Worm (Caenorhabditis elegans): Measurements from ENCODE around the gene spe-42.
A peak's percentile ranks its signal among the peaks of the same experiment; 100 is the strongest.

spe-42 gene

ce11 chrV:11777846-11778245, 41.0 kb upstream of the spe-42 start:
- TF ChIP-seq nhr-19 (GFP tag; conservative IDR thresholded peaks at IDR 0.05) (0 out of 2 replicates have a peak, but pooled peaks have one; percentile 12), nhr-71 (tag; optimal IDR thresholded peaks at IDR 0.05) (peak; percentile 48), lin-14 (GFP tag; optimal IDR thresholded peaks at IDR 0.05) (peak; percentile 81), elt-3 (tag; optimal IDR thresholded peaks at IDR 0.05) (peak in 5 of 6 experiments; percentile 5 to 57 (median 11)), egl-13 (tag; optimal IDR thresholded peaks at IDR 0.05) (no peak), unc-30 (tag; optimal IDR thresholded peaks at IDR 0.05) (no peak), lin-35 (GFP tag; optimal IDR thresholded peaks at IDR 0.05) (peak in 1 of 2 experiments; percentile 18), fkh-10 (GFP tag; optimal IDR thresholded peaks at IDR 0.05) (no peak), nhr-20 (tag; optimal IDR thresholded peaks at IDR 0.05) (peak; percentile 54), mef-2 (tag; optimal IDR thresholded peaks at IDR 0.05) (no peak), nhr-85 (tag) (peak; percentile 77), lsy-2 (tag; optimal IDR thresholded peaks at IDR 0.05) (peak in 1 of 2 experiments; percentile 37), ztf-11 (tag; optimal IDR thresholded peaks at IDR 0.05) (no peak), mdl-1 (tag; optimal IDR thresholded peaks at IDR 0.05) (peak in 1 of 2 experiments; percentile 26), ama-1 (optimal IDR thresholded peaks at IDR 0.05) (no peak), aly-2 (tag; optimal IDR thresholded peaks at IDR 0.05) (no peak), mep-1 (tag; optimal IDR thresholded peaks at IDR 0.05) (peak; percentile 20), pag-3 (tag; optimal IDR thresholded peaks at IDR 0.05; ENCODE audit: borderline replicate concordance, insufficient read depth) (peak; percentile 92), snu-23 (GFP tag; optimal IDR thresholded peaks at IDR 0.05) (peak; percentile 45), blmp-1 (tag; optimal IDR thresholded peaks at IDR 0.05) (peak; percentile 69), fkh-4 (tag; optimal IDR thresholded peaks at IDR 0.05; ENCODE audit: borderline replicate concordance) (no peak)

- TF ChIP-seq sup-37 (GFP tag; optimal IDR thresholded peaks at IDR 0.05), result no peak
- no peak for TF ChIP-seq fos-1 (tag; optimal IDR thresholded peaks at IDR 0.05)
- no peak for TF ChIP-seq ztf-11 (tag; optimal IDR thresholded peaks at IDR 0.05)
- no peak for TF ChIP-seq nhr-28 (tag; optimal IDR thresholded peaks at IDR 0.05)
Observed at ce11 chrV:11776538-11776937, 39.7 kb upstream of the spe-42 start, which contains the start of gene F55A11.6. F55A11.6 (plus strand) TSS chrV:11776838.

DNA sequence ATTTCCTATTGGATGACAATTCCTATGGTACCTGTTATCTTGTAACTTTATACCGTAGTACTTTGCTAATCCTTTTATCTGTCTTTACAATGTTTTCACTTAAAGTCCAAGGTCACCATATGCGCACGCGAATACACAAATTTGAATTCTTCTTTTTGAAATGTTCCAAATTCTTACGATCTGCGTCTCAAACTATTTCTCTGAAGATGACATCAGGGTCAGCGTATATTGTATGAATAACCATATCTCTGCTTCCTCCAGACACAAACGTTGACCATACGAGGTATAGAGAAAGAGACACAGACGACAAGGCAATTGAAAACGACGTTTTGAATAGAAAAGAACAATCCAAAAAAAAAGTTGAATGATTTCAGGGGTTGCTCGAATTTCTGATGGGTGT, 37.1 kb upstream of the spe-42 start:
- TF ChIP-seq lsy-2 (tag; optimal IDR thresholded peaks at IDR 0.05) (peak in 1 of 2 experiments; percentile 40), lin-14 (GFP tag; optimal IDR thresholded peaks at IDR 0.05) (peak; percentile 45), nhr-85 (tag) (peak; percentile 68), elt-3 (tag; optimal IDR thresholded peaks at IDR 0.05) (peak in 1 of 6 experiments; percentile 13), F16B12.6 (tag; optimal IDR thresholded peaks at IDR 0.05) (no peak), mep-1 (tag; optimal IDR thresholded peaks at IDR 0.05) (peak; percentile 32), isw-1 (GFP tag; IDR thresholded peaks at IDR 0.05) (no peak), ceh-88 (GFP tag; IDR thresholded peaks at IDR 0.05) (no peak), blmp-1 (tag; optimal IDR thresholded peaks at IDR 0.05) (peak; percentile 54)

DNA sequence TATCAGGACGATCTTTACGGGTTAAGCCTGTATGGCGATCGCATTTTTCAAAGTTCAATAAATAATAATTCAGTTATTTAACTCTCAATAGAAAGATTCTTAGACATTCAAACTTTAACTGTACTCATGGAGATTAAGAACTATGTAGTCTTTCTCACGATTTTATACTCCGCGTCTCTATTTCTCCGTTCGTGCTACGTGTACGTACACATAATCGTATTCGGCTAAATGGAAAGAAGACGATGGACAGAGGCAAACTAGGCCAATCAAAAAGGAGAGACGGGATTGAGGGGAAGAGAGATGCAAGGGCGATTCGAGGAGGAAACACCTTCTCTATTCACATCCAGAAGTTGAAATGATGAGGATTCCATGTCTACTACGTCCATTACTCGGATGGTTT, 36.6 kb upstream of the spe-42 start, which contains the start of gene bus-18:
bus-18 (plus strand) TSS at position 301 of the 400 bp plus-strand sequence.
- peak; percentile 12 for TF ChIP-seq xbp-1 (tag; optimal IDR thresholded peaks at IDR 0.05)
- peak; percentile 42 for TF ChIP-seq blmp-1 (tag; optimal IDR thresholded peaks at IDR 0.05)
- no peak for TF ChIP-seq ceh-90 (tag; optimal IDR thresholded peaks at IDR 0.05)
- TF ChIP-seq jun-1 (tag; optimal IDR thresholded peaks at IDR 0.05), result no peak

- TF ChIP-seq lsy-2 (tag; optimal IDR thresholded peaks at IDR 0.05) (peak in 1 of 2 experiments; percentile 29), xbp-1 (tag; optimal IDR thresholded peaks at IDR 0.05) (no peak), rnt-1 (tag; optimal IDR thresholded peaks at IDR 0.05) (no peak), lin-35 (GFP tag; optimal IDR thresholded peaks at IDR 0.05) (peak in 1 of 2 experiments; percentile 43), blmp-1 (tag; optimal IDR thresholded peaks at IDR 0.05) (peak; percentile 35), efl-1 (optimal IDR thresholded peaks at IDR 0.05) (peak in 1 of 2 experiments; percentile 42), efl-1 (GFP tag; optimal IDR thresholded peaks at IDR 0.05 in 1 of 2) (peak; percentile 50 to 92), dpl-1 (GFP tag; optimal IDR thresholded peaks at IDR 0.05) (peak; percentile 27 to 48 (median 46)), pag-3 (tag; optimal IDR thresholded peaks at IDR 0.05; ENCODE audit: borderline replicate concordance, insufficient read depth) (no peak), nhr-71 (tag; optimal IDR thresholded peaks at IDR 0.05) (peak; percentile 9), nhr-85 (tag) (peak; percentile 52)
Observed at ce11 chrV:11770053-11770517, 33.3 kb upstream of the spe-42 start, which contains the start of gene F55A11.4. F55A11.4 (plus strand) TSS chrV:11770467.
